Fruit fly (Drosophila melanogaster) S2 (cell line): ENCODE data around the gene AdamTS-B.

Source experiments
- CG8478 ChIP-seq: fragments of >200 bp; optimal IDR thresholded peaks from 2 replicates; lab custom pipeline; 2018
- CTCF ChIP-seq, 2 experiments: fragments of >200 bp; optimal IDR thresholded peaks; 2 replicates each; lab custom pipeline; 2018

AdamTS-B gene

DNA sequence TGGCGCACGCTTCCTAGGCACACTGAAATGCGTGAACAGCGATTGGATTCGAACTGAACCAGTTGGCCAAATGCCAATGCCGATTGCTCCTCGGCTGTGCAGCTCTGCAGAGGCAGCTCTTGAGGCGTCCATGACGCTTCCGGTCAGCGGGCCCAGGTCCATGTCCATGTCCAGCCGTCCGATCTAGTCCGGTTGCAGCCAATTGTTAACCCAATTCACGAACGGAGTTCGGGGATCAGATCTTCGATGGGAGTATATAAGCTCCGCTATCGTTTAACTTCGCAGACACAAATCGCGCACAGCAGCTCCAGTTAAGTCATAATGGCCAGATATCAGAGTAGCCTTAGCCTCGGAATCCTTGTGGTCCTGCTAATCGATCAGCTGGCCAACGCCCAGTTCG is 15.4 kb upstream of the AdamTS-B start, which contains the start of gene CG42449:
TSS of gene CG42449 (plus strand) at position 301 of the 400 bp plus-strand sequence.
- TF ChIP-seq CG8478 (lab: Kevin White, UChicago) (no peak), CTCF (optimal IDR thresholded peaks at IDR 0.05; lab: Kevin White, UChicago) (no peak)

DNA sequence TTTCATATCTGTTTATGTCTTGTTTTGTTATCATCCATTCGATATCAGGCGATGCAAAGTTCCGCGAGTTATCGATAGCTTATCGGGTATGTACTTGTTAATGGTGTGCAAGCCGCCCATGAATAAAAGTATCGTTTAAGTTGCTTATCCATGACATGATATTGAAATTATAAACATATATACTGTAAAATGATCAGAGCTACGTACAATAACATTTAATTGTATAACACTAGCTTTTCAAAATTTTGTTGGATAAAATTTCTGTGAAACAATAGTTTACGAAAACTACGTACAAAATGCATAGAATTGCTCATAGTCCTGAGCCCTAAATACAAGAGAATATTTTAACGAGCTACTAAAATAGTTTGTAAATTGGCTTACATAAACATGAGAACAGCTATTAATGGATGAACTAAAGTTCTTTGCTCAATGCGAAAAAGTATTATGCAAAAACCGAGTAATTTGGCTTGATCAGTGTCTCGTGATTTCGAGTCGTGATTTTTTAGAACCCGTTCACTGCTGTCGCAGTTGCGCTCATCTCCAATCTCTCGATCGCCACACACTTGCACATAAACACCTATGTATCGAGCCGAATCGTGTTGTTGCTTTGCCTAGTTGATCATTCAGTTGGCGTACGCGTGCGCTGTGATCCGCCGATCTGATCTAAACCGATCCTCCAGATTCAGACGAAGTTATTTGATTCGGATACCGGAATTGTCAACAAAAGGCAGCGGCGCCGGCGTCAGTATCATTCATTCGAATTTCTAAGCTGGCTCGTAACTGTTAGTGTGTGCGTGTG is 8.7 kb upstream of the AdamTS-B start, which contains the start of the genes PGAP1 and cv:
TSS of gene PGAP1 (minus strand) at position 57 of the 799 bp plus-strand sequence.
TSS of gene cv (plus strand) at position 586 of the 799 bp plus-strand sequence.
- TF ChIP-seq CTCF (optimal IDR thresholded peaks at IDR 0.05; lab: Kevin White, UChicago): no peak
- no peak for TF ChIP-seq CG8478 (lab: Kevin White, UChicago)

DNA sequence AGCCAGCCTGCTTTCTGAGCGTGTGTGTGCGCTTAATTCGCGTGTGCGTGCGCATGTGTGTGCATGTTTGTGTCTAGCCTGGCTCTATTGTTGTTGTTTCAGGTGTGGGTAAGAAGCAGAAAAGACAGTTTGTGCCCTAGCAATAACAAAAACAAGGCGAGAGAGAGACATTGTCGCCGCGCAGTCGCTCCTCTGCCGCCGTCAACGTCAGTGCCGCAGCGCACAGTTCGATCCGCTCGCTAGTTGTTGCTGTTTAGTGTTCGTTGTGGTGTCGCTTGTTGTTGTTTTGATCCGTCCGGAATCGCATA is 8.2 kb upstream of the AdamTS-B start:
- TF ChIP-seq CTCF (optimal IDR thresholded peaks at IDR 0.05; lab: Kevin White, UChicago) (no peak), CG8478 (lab: Kevin White, UChicago) (no peak)

DNA sequence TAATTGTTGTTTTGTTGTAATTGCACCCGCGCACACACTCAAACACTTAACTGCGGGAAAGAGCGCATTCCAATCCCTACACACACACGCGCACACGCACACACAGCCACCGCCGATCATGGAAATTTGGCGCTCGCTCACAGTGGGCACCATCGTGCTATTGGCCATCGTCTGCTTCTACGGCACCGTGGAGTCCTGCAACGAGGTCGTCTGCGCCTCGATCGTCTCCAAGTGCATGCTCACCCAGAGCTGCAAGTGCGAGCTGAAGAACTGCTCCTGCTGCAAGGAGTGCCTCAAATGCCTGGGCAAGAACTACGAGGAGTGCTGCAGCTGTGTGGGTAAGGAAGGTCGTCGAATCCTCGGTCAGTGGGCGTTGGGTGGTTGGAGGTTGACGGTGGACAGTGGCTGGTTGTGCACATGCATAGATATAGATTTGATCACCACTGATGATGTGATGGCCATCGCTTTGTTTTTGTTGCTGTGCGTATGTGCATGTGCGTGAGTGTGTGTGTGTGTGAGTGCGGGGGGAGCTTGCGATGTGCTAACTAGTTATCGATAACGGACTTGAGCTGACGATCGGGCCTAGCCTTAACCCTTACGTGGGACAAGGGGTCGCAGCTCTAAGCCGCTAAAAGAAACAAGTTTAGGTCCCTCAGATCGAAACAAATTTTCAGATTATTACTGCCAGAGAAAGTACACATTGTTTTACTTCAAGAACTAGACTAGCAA is 7.5 kb upstream of the AdamTS-B start:
- TF ChIP-seq CTCF (optimal IDR thresholded peaks at IDR 0.05; lab: Kevin White, UChicago): no peak
- no peak for TF ChIP-seq CG8478 (lab: Kevin White, UChicago)

DNA sequence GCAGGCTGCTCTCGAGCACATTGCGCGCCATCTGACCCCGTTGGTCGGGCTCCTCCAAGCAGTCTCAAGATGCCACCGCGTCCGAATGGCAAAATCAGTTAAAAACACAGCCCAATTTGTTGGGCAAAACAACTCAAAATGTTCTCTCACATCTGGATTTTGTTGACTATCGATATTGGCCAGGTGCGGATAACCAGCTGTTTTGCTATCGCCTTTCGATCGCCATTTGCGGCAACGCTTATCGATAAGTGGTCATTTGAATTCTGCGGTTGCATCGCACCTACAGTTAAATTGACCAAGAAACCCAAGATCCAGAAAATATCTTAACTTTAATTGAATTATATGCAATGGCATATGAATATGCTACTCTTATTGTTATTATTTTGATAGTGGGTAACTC is 3.3 kb upstream of the AdamTS-B start, which contains the start of gene CG3149:
TSS of gene CG3149 (minus strand) at position 171 of the 400 bp plus-strand sequence.
- TF ChIP-seq CG8478 (lab: Kevin White, UChicago) (no peak), CTCF (optimal IDR thresholded peaks at IDR 0.05; lab: Kevin White, UChicago) (no peak)

DNA sequence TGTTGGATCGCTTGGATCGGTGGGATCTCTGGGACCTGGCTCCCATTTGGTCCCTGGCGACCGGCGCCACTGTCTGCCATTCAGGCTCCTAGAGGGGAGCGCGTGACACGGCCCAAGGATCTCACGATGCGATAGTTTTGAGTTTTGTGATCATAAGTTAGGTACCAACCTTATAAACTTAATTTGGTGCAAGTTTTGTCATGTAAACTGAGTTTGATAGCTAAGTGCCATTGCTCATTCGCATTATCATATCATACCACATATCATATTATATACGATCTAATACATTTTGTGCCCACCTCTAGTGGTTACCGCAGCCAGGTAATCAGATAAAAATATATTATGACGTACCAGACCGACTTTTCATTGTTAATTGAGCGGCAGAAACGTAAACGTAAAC is 2.4 kb upstream of the AdamTS-B start:
- TF ChIP-seq CTCF (optimal IDR thresholded peaks at IDR 0.05; lab: Kevin White, UChicago) (no peak), CG8478 (lab: Kevin White, UChicago) (no peak)

DNA sequence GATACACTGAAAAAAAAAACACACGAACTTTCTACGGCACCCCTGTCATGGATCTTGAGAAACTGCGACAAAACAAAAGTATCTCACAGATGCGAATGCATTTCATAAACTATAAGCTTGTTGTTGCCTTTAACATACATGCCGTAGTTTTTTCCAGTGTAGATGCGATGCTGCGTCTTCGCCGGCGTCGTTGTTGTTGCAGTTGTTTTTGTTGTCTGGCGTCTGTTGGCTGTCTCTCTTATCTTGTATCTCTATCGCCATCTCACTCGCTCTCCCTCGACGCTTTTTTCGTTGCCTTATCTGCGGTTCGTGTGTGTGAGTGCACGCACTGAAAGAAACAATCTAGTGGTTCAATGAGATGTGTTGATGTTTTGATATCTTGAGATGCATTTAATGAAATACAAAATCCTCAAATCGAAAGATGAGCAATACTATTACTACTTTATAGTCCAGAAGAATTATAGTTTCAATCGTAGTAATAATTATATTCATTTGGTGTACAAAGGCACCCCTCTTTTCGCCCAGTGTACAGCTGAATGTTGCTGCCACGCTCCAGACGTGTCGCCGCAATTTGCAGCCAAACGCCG is 1.8 kb upstream of the AdamTS-B start:
- no peak for TF ChIP-seq CTCF (optimal IDR thresholded peaks at IDR 0.05; lab: Kevin White, UChicago)
- no peak for TF ChIP-seq CG8478 (lab: Kevin White, UChicago)

DNA sequence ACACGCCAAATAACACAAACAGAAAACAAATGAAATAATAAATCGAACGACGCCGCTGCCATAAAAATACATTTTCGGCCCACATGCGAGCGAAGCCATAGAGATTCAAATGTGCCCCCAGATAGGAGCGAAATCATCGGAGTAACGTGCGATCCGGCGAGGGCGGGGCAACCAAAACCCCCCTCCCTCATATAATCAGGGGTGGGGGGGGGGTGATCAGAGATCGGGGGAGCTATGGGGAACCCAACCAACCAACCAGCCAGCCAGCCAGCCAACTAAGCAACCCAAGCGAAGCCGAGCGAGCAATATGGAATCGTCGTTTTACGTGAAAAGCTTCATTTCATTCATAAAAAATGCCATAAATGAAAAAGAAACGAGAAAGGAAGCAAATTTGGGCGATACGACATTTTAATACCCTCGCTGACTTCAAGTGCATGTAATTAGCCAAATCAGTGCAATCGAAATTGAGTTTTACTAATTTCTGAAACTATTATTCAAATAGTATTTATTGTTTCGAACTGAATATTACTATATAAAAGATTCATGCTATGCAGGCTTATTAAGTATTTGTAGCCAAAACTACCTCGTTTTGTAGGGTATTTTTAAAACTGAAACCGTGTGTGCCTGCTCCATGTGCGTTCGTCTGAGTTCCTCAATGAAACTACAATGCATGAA is 1.6 kb downstream of the AdamTS-B start:
- TF ChIP-seq CG8478 (lab: Kevin White, UChicago) (no peak), CTCF (optimal IDR thresholded peaks at IDR 0.05; lab: Kevin White, UChicago) (no peak)

DNA sequence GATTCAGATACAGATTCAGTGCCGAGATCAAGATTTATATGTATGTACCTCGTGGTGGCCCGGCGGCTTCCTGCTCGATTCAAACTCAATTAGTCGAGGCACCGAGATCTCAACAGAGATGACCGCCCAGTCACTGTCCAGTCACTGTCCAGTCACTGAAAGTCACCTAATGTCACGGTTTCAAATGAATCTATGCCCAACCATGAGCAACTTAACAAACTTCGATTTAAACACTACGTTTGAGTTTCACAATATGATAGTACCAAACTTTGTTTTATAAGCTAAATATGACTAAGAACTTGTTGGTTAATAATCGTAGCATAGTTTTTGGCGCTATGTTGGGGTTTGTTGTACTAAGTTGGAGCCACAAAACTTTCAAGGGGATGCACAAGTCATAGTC is 6.7 kb downstream of the AdamTS-B start:
- TF ChIP-seq CG8478 (lab: Kevin White, UChicago) (no peak), CTCF (optimal IDR thresholded peaks at IDR 0.05; lab: Kevin White, UChicago) (no peak)

DNA sequence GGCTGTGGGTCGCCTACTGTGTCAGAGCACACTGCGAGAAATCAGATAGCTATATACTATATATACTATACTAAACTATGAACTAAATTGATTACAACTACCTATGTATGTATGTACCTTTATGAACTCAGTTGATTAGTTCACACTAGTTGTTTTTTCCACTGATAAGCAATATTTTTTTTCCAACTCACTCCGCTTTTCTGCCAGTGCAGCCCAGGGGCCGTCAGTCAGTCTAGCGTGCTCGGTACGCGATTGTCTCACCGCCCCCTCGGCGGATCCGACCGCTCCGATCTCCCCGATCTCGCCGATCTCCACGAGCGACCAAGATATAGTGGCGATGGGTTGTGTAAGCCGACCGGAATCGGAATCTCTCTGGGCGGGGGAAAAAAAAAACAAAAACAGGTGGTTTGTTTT is 7.5 kb downstream of the AdamTS-B start:
- TF ChIP-seq CTCF (optimal IDR thresholded peaks at IDR 0.05; lab: Kevin White, UChicago) (no peak), CG8478 (lab: Kevin White, UChicago) (no peak)

DNA sequence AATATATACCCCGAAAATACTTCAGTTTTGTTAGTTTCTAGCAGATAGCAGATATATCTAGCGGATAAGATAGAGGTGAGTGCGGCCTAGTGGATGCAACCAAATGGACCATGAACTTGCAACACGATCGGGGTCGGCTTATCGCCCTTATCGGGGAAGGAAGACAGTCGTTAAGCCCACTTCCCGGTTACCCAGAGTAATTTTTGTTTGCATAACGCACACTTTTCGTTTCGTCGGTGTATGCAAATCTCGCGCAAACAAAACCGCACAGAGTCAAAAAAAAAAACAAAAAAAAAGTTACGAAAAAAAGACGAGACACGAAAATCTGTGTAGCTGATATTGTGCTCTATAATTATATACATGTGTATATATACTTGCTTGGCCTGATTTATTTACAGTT is 14.6 kb downstream of the AdamTS-B start:
- TF ChIP-seq CG8478 (lab: Kevin White, UChicago) (no peak), CTCF (optimal IDR thresholded peaks at IDR 0.05; lab: Kevin White, UChicago) (no peak)

DNA sequence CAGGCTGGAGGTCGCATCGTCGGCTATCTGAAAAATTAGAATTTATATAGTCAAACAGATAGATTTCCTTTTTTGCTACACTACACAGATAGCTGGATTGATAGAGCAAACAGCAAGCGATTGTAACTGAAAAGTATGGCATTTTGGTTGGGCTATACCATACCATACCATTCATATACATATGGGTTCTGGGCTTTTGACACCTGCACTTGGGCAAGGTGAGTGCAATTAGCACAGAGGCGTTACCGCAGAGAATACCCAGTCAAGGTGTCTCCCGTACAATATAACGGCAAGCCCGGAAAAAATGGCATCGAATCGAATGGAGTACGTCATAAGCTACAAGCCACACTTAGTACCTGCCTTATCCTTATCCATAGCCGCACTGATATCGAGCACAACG is 16.4 kb downstream of the AdamTS-B start:
- TF ChIP-seq CTCF (optimal IDR thresholded peaks at IDR 0.05; lab: Kevin White, UChicago) (no peak), CG8478 (lab: Kevin White, UChicago) (no peak)

DNA sequence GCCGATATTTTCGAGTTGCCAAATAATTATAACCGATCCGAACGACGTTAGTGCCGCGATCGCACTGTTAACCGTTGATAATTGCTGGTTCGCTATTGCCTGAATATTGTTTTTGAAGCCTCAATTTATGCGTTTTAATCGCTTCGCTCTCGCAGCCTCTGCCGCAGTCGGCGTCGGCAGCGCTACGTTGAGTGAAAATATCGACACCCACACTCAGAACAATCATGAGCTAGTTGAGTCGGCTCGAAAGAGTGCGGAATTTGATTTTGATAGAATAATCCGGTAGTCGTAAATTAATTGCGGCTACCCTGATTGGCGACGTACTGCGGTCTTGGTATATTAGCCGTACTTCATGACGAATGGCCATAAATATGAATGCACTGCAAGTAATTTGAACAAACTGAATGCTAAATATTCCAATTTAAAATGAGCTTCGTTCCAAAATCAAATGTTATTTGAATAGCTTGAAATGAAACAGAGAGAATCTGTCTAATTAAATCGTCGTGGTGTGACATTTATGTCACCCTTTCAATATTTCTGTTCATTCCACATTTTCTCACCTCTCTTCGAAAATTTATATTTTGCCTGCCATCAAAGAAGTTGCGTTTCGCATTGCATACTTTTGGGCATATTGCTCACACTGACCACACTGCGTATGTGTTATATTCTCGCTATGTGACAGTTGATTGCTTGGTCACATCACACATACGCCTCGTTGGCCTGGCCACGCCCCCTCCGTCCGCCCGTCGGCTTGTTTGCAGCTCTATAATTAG is 17.3 kb downstream of the AdamTS-B start:
- TF ChIP-seq CTCF (optimal IDR thresholded peaks at IDR 0.05; lab: Kevin White, UChicago): no peak
- TF ChIP-seq CG8478 (lab: Kevin White, UChicago): no peak
